Worm (Caenorhabditis elegans): Measurements from ENCODE around the gene ZK721.4.

The ZK721.4 gene

ce11 chrX:8819815-8820415, 41.3 kb downstream of the ZK721.4 start (continued):
- no peak for TF ChIP-seq F33H1.4 (GFP tag; IDR thresholded peaks at IDR 0.05)
- no peak for TF ChIP-seq madf-8 (GFP tag; conservative IDR thresholded peaks at IDR 0.05)
- TF ChIP-seq let-526 (GFP tag; IDR thresholded peaks at IDR 0.05) = no peak
- TF ChIP-seq hsf-1 (GFP tag; IDR thresholded peaks at IDR 0.05) = no peak
- peak; percentile 87 for TF ChIP-seq tbp1 (GFP tag; optimal IDR thresholded peaks at IDR 0.05)
- TF ChIP-seq hlh-26 (GFP tag; conservative IDR thresholded peaks at IDR 0.05) = no peak
- no peak for TF ChIP-seq F57A8.1 (GFP tag; optimal IDR thresholded peaks at IDR 0.05)
- no peak for TF ChIP-seq cebp-2 (GFP tag; IDR thresholded peaks at IDR 0.05)
- no peak for TF ChIP-seq aptf-3 (GFP tag; IDR thresholded peaks at IDR 0.05)
- TF ChIP-seq snpc-3.4 (tag; optimal IDR thresholded peaks at IDR 0.05) = peak; percentile 43
- TF ChIP-seq fkh-3 (tag; optimal IDR thresholded peaks at IDR 0.05) = no peak
- TF ChIP-seq B0035.1 (tag; optimal IDR thresholded peaks at IDR 0.05) = no peak
- no peak for TF ChIP-seq akir-1 (GFP tag; optimal IDR thresholded peaks at IDR 0.05)
- TF ChIP-seq K11D2.4 (GFP tag; IDR thresholded peaks at IDR 0.05) = no peak
- no peak for TF ChIP-seq Y79H2A.3 (GFP tag; conservative IDR thresholded peaks at IDR 0.05)
- no peak for TF ChIP-seq hrde-1 (tag; optimal IDR thresholded peaks at IDR 0.05; ENCODE audit: borderline replicate concordance)
- TF ChIP-seq zim-3 (tag; optimal IDR thresholded peaks at IDR 0.05) = no peak
- peak; percentile 89 for TF ChIP-seq lin-26 (GFP tag; IDR thresholded peaks at IDR 0.05)
- no peak for TF ChIP-seq athp-1 (tag; optimal IDR thresholded peaks at IDR 0.05)
- peak; percentile 18 for TF ChIP-seq attf-5 (GFP tag; optimal IDR thresholded peaks at IDR 0.05)
- peak; percentile 77; the same call in 1 of the 2 replicates for TF ChIP-seq Y56A3A.18 (GFP tag; IDR thresholded peaks at IDR 0.05)
- no peak for TF ChIP-seq efl-1 (GFP tag; optimal IDR thresholded peaks at IDR 0.05)
- TF ChIP-seq ztf-26 (tag; optimal IDR thresholded peaks at IDR 0.05) = peak; percentile 22
- no peak for TF ChIP-seq bed-2 (GFP tag; IDR thresholded peaks at IDR 0.05)
- TF ChIP-seq nhr-120 (GFP tag; IDR thresholded peaks at IDR 0.05) = no peak
- no peak for TF ChIP-seq sea-2 (GFP tag; IDR thresholded peaks at IDR 0.05)
- no peak for TF ChIP-seq lin-54 (GFP tag; optimal IDR thresholded peaks at IDR 0.05)
- no peak for TF ChIP-seq Y53G8AR.9 (GFP tag; conservative IDR thresholded peaks at IDR 0.05)
- peak in 1 of 2 experiments; percentile 43 for TF ChIP-seq let-607 (tag; optimal IDR thresholded peaks at IDR 0.05)
- no peak for TF ChIP-seq attf-6 (GFP tag; IDR thresholded peaks at IDR 0.05)
- TF ChIP-seq ama-1 (optimal IDR thresholded peaks at IDR 0.05) = no peak
- peak in 1 of 2 experiments; percentile 14 for TF ChIP-seq ama-1 (GFP tag; optimal IDR thresholded peaks at IDR 0.05)
- no peak for TF ChIP-seq ztf-6 (GFP tag; IDR thresholded peaks at IDR 0.05)
- no peak for TF ChIP-seq lir-1 (GFP tag; conservative IDR thresholded peaks at IDR 0.05)
- 0 out of 2 replicates have a peak, but pooled peaks have one; percentile 52 for TF ChIP-seq pbrm-1 (GFP tag; IDR thresholded peaks at IDR 0.05)
- TF ChIP-seq lin-35 (GFP tag; optimal IDR thresholded peaks at IDR 0.05) = no peak
- no peak for TF ChIP-seq repo-1 (tag; optimal IDR thresholded peaks at IDR 0.05)
- peak; percentile 75 for TF ChIP-seq B0261.1 (tag; optimal IDR thresholded peaks at IDR 0.05)

- TF ChIP-seq nhr-80 (tag; optimal IDR thresholded peaks at IDR 0.05) (peak; percentile 35), nhr-27 (tag; optimal IDR thresholded peaks at IDR 0.05) (no peak)
These were observed 42.0 kb downstream of the ZK721.4 start for ce11 chrX:8820643-8821042.

All from whole organism, young adult.